Worm (Caenorhabditis elegans) whole organism, early embryonic: Measurements from ENCODE around the gene str-68.

ENCODE experiments used
- B0310.2 ChIP-seq: sonication (generic microtip); optimal IDR thresholded peaks from 2 replicates; lab custom pipeline; 2016; ENCODE audit warnings: mild to moderate bottlenecking, missing genetic modification characterization, missing compliant biosample characterization
- F13C5.2 ChIP-seq: sonication (generic microtip); optimal IDR thresholded peaks from 2 replicates; lab custom pipeline; 2017; ENCODE audit warnings: mild to moderate bottlenecking, missing genetic modification characterization, inconsistent platforms, missing compliant biosample characterization
- aly-1 ChIP-seq: sonication (generic microtip); optimal IDR thresholded peaks from 2 replicates; lab custom pipeline; 2016; ENCODE audit warnings: missing genetic modification characterization, missing compliant biosample characterization
- ama-1 ChIP-seq: fragments of 150-350 bp; optimal IDR thresholded peaks from 2 replicates; lab custom pipeline; 2014
- ceh-13 ChIP-seq: fragments of 200-800 bp; sonication (Bioruptor generic); optimal IDR thresholded peaks from 2 replicates; lab custom pipeline; 2018; ENCODE audit warnings: mild to moderate bottlenecking, missing genetic modification characterization, missing compliant biosample characterization
- ceh-36 ChIP-seq: sonication (generic microtip); optimal IDR thresholded peaks from 2 replicates; lab custom pipeline; 2016; ENCODE audit warnings: missing genetic modification characterization, inconsistent platforms, missing compliant biosample characterization
- ets-7 ChIP-seq: sonication (generic microtip); optimal IDR thresholded peaks from 2 replicates; lab custom pipeline; 2016; ENCODE audit warnings: missing genotype, missing genetic modification characterization, missing compliant biosample characterization
- flt-1 ChIP-seq: fragments of 200-800 bp; sonication (Bioruptor generic); IDR thresholded peaks from 2 replicates; pipeline ENCODE4 v1.3.6; 2022; ENCODE audit warnings: missing genetic modification characterization, missing compliant biosample characterization
- hmbx-1 ChIP-seq: sonication (generic microtip); optimal IDR thresholded peaks from 2 replicates; lab custom pipeline; 2016; ENCODE audit warnings: mild to moderate bottlenecking, missing genetic modification characterization, missing compliant biosample characterization
- hmg-4 ChIP-seq: fragments of 200-800 bp; sonication (Bioruptor generic); optimal IDR thresholded peaks from 2 replicates; lab custom pipeline; 2018; ENCODE audit warnings: mild to moderate bottlenecking, missing genetic modification characterization, missing compliant biosample characterization
- hnd-1 ChIP-seq: sonication (generic microtip); optimal IDR thresholded peaks from 2 replicates; lab custom pipeline; 2016; ENCODE audit warnings: missing genetic modification characterization, missing compliant biosample characterization
- pes-1 ChIP-seq: fragments of 200-800 bp; sonication (Bioruptor generic); IDR thresholded peaks from 2 replicates; pipeline ENCODE4 v1.3.6; 2022; ENCODE audit warnings: missing genetic modification reagents, missing genetic modification characterization, missing compliant biosample characterization
- scrt-1 ChIP-seq: fragments of 200-800 bp; sonication (Bioruptor generic); IDR thresholded peaks from 2 replicates; pipeline ENCODE4 v1.3.6; 2022; ENCODE audit warnings: missing genetic modification characterization, missing compliant biosample characterization
- sea-1 ChIP-seq: fragments of 200-800 bp; sonication (Bioruptor generic); conservative IDR thresholded peaks from 2 replicates; pipeline ENCODE4 v1.3.6; 2022; ENCODE audit warnings: missing genetic modification characterization, missing compliant biosample characterization
- tbx-11 ChIP-seq: fragments of 200-800 bp; sonication (Bioruptor generic); IDR thresholded peaks from 2 replicates; pipeline ENCODE4 v1.3.6; 2022; ENCODE audit warnings: missing genetic modification characterization, missing compliant biosample characterization
- tbx-37 ChIP-seq: fragments of 200-800 bp; sonication (Bioruptor generic); conservative IDR thresholded peaks from 2 replicates; pipeline ENCODE4 v1.3.6; 2022; ENCODE audit warnings: missing genetic modification reagents, missing genetic modification characterization, missing compliant biosample characterization
- tra-4 ChIP-seq: sonication (generic microtip); optimal IDR thresholded peaks from 2 replicates; lab custom pipeline; 2017; ENCODE audit warnings: missing genetic modification characterization, missing compliant biosample characterization

The str-68 gene

ce11 chrV:3107450-3107849, at the start of gene str-68:
Gene str-68 (minus strand): TSS chrV:3107550.
- TF ChIP-seq flt-1 (GFP tag; lab: Robert Waterston, UW) (no peak), hmg-4 (GFP tag; lab: Kevin White, UChicago) (no peak), ama-1 (lab: Kevin White, UChicago) (no peak), ets-7 (tag; lab: Kevin White, UChicago) (no peak), tra-4 (tag; lab: Kevin White, UChicago) (no peak), tbx-11 (GFP tag; lab: Robert Waterston, UW) (no peak), B0310.2 (no peak), ceh-13 (no peak), aly-1 (tag; lab: Kevin White, UChicago) (no peak), sea-1 (no peak), hmbx-1 (tag; lab: Kevin White, UChicago) (no peak), pes-1 (GFP tag; lab: Robert Waterston, UW) (no peak), tbx-37 (GFP tag; lab: Robert Waterston, UW) (no peak), F13C5.2 (tag; lab: Kevin White, UChicago) (no peak), ceh-36 (no peak), scrt-1 (GFP tag; lab: Robert Waterston, UW) (no peak)

- TF ChIP-seq F13C5.2 (tag; lab: Kevin White, UChicago) (no peak), tbx-11 (GFP tag; lab: Robert Waterston, UW) (no peak), tra-4 (tag; lab: Kevin White, UChicago) (no peak), hnd-1 (no peak), tbx-37 (GFP tag; lab: Robert Waterston, UW) (no peak), flt-1 (GFP tag; lab: Robert Waterston, UW) (no peak), ets-7 (tag; lab: Kevin White, UChicago) (no peak), aly-1 (tag; lab: Kevin White, UChicago) (no peak), hmg-4 (GFP tag; lab: Kevin White, UChicago) (no peak), pes-1 (GFP tag; lab: Robert Waterston, UW) (no peak), sea-1 (no peak), ceh-13 (no peak), hmbx-1 (tag; lab: Kevin White, UChicago) (no peak), ceh-36 (no peak), B0310.2 (no peak)
Measured at ce11 chrV:3156786-3157185, 49.4 kb upstream of the str-68 start, which contains the start of gene exh-1. Gene exh-1 (plus strand): TSS chrV:3157086.

- TF ChIP-seq tra-4 (tag; lab: Kevin White, UChicago) (no peak), pes-1 (GFP tag; lab: Robert Waterston, UW) (no peak), B0310.2 (no peak), hmg-4 (GFP tag; lab: Kevin White, UChicago) (no peak), F13C5.2 (tag; lab: Kevin White, UChicago) (no peak), scrt-1 (GFP tag; lab: Robert Waterston, UW) (no peak)
Measured at ce11 chrV:3155072-3155471, 47.7 kb upstream of the str-68 start, which contains the start of gene srab-7. Gene srab-7 (minus strand): TSS chrV:3155172.

- TF ChIP-seq F13C5.2 (tag; lab: Kevin White, UChicago) (no peak), ceh-13 (no peak), ceh-36 (no peak), pes-1 (GFP tag; lab: Robert Waterston, UW) (no peak), hmbx-1 (tag; lab: Kevin White, UChicago) (no peak), hmg-4 (GFP tag; lab: Kevin White, UChicago) (no peak), ets-7 (tag; lab: Kevin White, UChicago) (no peak), scrt-1 (GFP tag; lab: Robert Waterston, UW) (no peak), sea-1 (no peak), flt-1 (GFP tag; lab: Robert Waterston, UW) (no peak), ama-1 (lab: Kevin White, UChicago) (no peak), tra-4 (tag; lab: Kevin White, UChicago) (no peak), hnd-1 (no peak), aly-1 (tag; lab: Kevin White, UChicago) (no peak), tbx-37 (GFP tag; lab: Robert Waterston, UW) (no peak), tbx-11 (GFP tag; lab: Robert Waterston, UW) (no peak), B0310.2 (no peak)
Measured at ce11 chrV:3151862-3152261, 44.5 kb upstream of the str-68 start, which contains the start of gene srab-6. Gene srab-6 (minus strand): TSS chrV:3151962.

ce11 chrV:3149910-3150428, 42.6 kb upstream of the str-68 start:
- no peak for TF ChIP-seq ceh-13
- no peak for TF ChIP-seq tra-4 (tag; lab: Kevin White, UChicago)
- TF ChIP-seq sea-1, result no peak
- TF ChIP-seq hmbx-1 (tag; lab: Kevin White, UChicago), result no peak
- TF ChIP-seq hnd-1, result no peak
- no peak for TF ChIP-seq ama-1 (lab: Kevin White, UChicago)
- TF ChIP-seq ets-7 (tag; lab: Kevin White, UChicago), result no peak
- no peak for TF ChIP-seq pes-1 (GFP tag; lab: Robert Waterston, UW)
- TF ChIP-seq ceh-36, result no peak

ce11 chrV:3146932-3147331, 39.6 kb upstream of the str-68 start, which contains the start of gene srab-11:
Gene srab-11 (minus strand): TSS chrV:3147032.
- TF ChIP-seq flt-1 (GFP tag; lab: Robert Waterston, UW) (no peak), B0310.2 (no peak), scrt-1 (GFP tag; lab: Robert Waterston, UW) (no peak), pes-1 (GFP tag; lab: Robert Waterston, UW) (no peak), ama-1 (lab: Kevin White, UChicago) (no peak), ceh-36 (no peak), ceh-13 (no peak), hmg-4 (GFP tag; lab: Kevin White, UChicago) (no peak), tra-4 (tag; lab: Kevin White, UChicago) (no peak), hmbx-1 (tag; lab: Kevin White, UChicago) (no peak), ets-7 (tag; lab: Kevin White, UChicago) (no peak), tbx-37 (GFP tag; lab: Robert Waterston, UW) (no peak)

- TF ChIP-seq B0310.2 (no peak), tbx-11 (GFP tag; lab: Robert Waterston, UW) (no peak), tbx-37 (GFP tag; lab: Robert Waterston, UW) (no peak), hmbx-1 (tag; lab: Kevin White, UChicago) (no peak), aly-1 (tag; lab: Kevin White, UChicago) (no peak), ceh-13 (no peak), tra-4 (tag; lab: Kevin White, UChicago) (no peak), hmg-4 (GFP tag; lab: Kevin White, UChicago) (no peak), pes-1 (GFP tag; lab: Robert Waterston, UW) (no peak), flt-1 (GFP tag; lab: Robert Waterston, UW) (no peak), ceh-36 (no peak), ets-7 (tag; lab: Kevin White, UChicago) (no peak), scrt-1 (GFP tag; lab: Robert Waterston, UW) (no peak), ama-1 (lab: Kevin White, UChicago) (no peak), sea-1 (no peak)
Measured at ce11 chrV:3145241-3145640, 37.9 kb upstream of the str-68 start.
